Fruit fly (Drosophila melanogaster): ENCODE results near the gene CG43055.

Gene CG43055

DNA sequence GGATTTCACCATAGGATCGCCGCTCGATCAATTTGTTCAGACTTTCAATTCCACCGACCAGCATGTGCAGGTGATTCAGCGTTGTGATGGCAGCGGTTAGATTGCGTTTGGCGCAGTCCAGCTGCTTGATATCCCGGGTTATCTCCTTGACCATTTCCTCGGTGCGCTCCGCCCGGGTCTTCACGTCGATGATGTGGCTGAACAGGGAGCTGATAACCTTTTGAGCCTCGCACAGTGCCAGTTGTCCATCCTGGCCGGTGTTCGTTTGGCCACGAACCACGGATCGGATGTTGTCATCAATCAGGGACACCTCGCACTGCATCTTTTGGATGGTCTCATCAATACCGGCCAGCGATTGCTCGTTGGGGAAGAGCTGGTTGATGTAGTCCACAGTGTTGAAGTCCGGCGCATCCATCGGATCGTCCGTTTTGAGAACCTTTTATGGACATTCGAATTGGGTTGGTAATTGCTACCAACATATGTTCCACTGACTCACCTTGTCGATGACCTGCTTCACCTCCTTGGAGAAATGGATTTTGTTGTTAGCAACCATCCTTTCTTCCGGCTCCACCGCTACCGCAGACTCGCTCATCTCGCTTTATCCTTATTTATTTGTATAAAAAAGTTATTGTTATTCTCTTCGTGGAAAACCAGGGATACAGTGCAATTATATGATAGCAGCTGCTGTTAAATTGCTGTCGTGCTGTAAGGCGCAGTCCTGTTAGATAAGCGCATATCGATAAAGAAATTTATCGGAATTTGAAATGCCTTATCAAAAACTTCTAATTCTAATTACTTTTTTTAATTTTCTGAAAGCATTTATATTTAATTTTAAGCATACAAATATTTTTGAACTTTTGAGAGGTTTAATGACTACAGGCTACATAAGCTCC, 25.3 kb upstream of the CG43055 start, which contains the start of gene Vps53:
Gene Vps53 (minus strand): TSS at position 676 of the 893 bp plus-strand sequence.
- TF ChIP-seq sv (GFP tag; optimal IDR thresholded peaks at IDR 0.05) (no peak), Myc (optimal IDR thresholded peaks at IDR 0.05) (no peak), N (GFP tag; optimal IDR thresholded peaks at IDR 0.05) (no peak), foxo (GFP tag; optimal IDR thresholded peaks at IDR 0.05) (no peak), CrebA (GFP tag; optimal IDR thresholded peaks at IDR 0.05; ENCODE audit: borderline replicate concordance) (no peak), HLH106 (tag; optimal IDR thresholded peaks at IDR 0.05) (no peak), Abd-B (GFP tag; optimal IDR thresholded peaks at IDR 0.05) (no peak), Vsx2 (GFP tag; optimal IDR thresholded peaks at IDR 0.05; ENCODE audit: partially characterized antibody) (no peak), tai (GFP tag; optimal IDR thresholded peaks at IDR 0.05) (no peak), Dfd (GFP tag; optimal IDR thresholded peaks at IDR 0.05) (no peak), GATAd (GFP tag; optimal IDR thresholded peaks at IDR 0.05) (no peak)

DNA sequence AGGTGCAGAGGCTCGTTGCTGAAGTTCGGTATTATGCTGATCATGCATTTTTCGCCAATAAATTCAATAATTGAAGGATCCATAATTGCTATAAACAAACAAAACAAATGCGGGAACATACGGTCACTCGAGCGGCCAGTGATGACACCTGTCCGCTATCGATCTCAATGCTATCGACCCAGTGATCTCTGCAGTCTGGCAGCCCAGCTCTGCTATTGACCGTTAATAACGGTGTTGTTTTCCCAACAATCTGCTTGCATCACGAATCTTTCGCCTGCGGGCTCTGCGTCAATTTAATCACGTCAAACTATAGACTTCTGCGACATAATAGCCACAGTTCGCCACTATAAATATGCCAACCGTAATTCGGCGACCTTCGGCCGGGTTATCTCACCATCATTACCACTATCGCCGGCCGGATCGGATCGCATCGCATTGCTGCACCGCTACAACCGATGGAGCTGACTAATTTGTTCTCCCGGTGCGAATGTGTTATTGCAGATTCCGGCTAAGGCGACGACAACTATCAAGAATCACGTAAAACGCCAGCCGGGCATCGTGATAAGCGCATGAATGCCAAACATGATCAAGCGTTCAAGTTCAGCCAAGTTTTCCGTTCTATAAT, 23.9 kb upstream of the CG43055 start, which contains the start of gene Psf2:
Gene Psf2 (minus strand): TSS at position 431 of the 625 bp plus-strand sequence.
- TF ChIP-seq Sp1 (GFP tag; optimal IDR thresholded peaks at IDR 0.05) (no peak), usp (GFP tag; optimal IDR thresholded peaks at IDR 0.05) (no peak), dmrt93B (GFP tag; optimal IDR thresholded peaks at IDR 0.05) (no peak), h (GFP tag; optimal IDR thresholded peaks at IDR 0.05) (no peak), Hr83 (GFP tag; optimal IDR thresholded peaks at IDR 0.05; ENCODE audit: poor library complexity, severe bottlenecking) (peak; percentile 5), OdsH (GFP tag; optimal IDR thresholded peaks at IDR 0.05) (no peak), Jra (GFP tag; optimal IDR thresholded peaks at IDR 0.05) (no peak), psq (GFP tag; optimal IDR thresholded peaks at IDR 0.05) (no peak), Rel (GFP tag; optimal IDR thresholded peaks at IDR 0.05) (no peak), Rel (tag; optimal IDR thresholded peaks at IDR 0.05) (peak; percentile 62)

DNA sequence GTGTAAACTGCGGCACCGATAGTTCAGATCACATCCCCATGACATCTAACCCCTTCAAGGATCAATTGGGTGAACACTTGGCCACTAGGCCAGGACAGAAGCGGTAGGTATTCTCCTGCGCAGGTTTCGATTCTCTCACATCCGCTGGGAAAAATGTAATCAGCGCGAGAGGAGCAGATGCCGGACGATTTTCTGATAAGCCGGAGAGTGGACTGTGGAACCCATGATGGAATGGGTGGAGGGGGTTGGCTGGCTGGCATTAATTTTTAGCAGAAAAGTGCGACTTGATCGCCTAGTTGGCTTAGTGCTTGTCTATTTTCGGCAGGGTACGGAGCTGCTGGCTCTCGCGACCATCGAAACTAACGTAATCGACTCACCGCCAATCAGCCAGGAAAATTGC, 22.9 kb upstream of the CG43055 start, which contains the start of gene Tps1:
Gene Tps1 (plus strand): TSS at position 301 of the 400 bp plus-strand sequence.
- TF ChIP-seq Dfd (GFP tag; optimal IDR thresholded peaks at IDR 0.05) (no peak), foxo (GFP tag; optimal IDR thresholded peaks at IDR 0.05) (no peak), jim (GFP tag; optimal IDR thresholded peaks at IDR 0.05) (no peak), CrebA (GFP tag; optimal IDR thresholded peaks at IDR 0.05; ENCODE audit: borderline replicate concordance) (no peak), Dif (GFP tag; optimal IDR thresholded peaks at IDR 0.05; ENCODE audit: partially characterized antibody) (no peak), lola (GFP tag; optimal IDR thresholded peaks at IDR 0.05) (no peak), fru (GFP tag; optimal IDR thresholded peaks at IDR 0.05) (no peak), Hr78 (GFP tag; optimal IDR thresholded peaks at IDR 0.05) (no peak), HLH106 (tag; optimal IDR thresholded peaks at IDR 0.05) (no peak), sage (GFP tag; optimal IDR thresholded peaks at IDR 0.05) (no peak), rgr (GFP tag; optimal IDR thresholded peaks at IDR 0.05) (no peak), Jra (GFP tag; optimal IDR thresholded peaks at IDR 0.05) (no peak), Vsx2 (GFP tag; optimal IDR thresholded peaks at IDR 0.05; ENCODE audit: partially characterized antibody) (no peak), OdsH (GFP tag; optimal IDR thresholded peaks at IDR 0.05) (no peak), Abd-B (GFP tag; optimal IDR thresholded peaks at IDR 0.05) (no peak), woc (GFP tag; optimal IDR thresholded peaks at IDR 0.05) (no peak), dsf (GFP tag; optimal IDR thresholded peaks at IDR 0.05; ENCODE audit: borderline replicate concordance) (no peak), brk (GFP tag; optimal IDR thresholded peaks at IDR 0.05) (no peak)

DNA sequence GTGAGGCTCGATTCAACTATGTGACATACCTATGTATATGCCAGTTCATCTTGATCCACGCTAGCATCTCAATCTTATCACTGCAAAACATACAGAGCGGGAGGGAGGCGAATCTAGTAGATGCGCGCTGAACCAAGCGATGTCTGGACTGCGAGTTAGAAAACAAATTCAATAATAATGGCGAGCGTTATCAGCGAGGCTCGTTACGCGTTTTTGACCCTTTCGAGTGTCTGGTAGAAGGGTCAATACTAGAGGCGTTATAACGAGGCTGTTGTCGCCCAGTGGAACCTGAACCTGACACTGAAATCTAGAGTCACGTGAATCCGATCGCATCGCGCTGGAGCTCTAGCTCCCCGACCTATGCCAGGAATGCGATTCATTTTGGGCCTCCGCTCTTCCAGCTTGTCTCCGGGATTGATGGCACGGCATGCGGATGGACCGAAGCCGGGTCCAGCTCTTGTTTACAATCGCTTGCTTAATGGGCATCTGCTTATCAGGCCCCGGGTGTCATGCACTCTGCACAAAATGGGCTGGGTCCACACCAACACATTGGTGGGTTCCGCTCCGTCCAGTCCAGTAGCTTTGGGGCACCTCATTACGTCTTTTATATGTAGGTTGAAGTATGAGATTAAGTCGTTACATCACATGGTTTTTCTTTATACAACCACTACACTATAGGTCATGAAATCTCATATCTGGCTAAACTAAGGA, 21.4 kb upstream of the CG43055 start:
- TF ChIP-seq jim (GFP tag; optimal IDR thresholded peaks at IDR 0.05), result no peak
- no peak for TF ChIP-seq pan (optimal IDR thresholded peaks at IDR 0.05)
- TF ChIP-seq Myc (optimal IDR thresholded peaks at IDR 0.05), result no peak
- no peak for TF ChIP-seq h (GFP tag; optimal IDR thresholded peaks at IDR 0.05)
- TF ChIP-seq Hr83 (GFP tag; optimal IDR thresholded peaks at IDR 0.05; ENCODE audit: poor library complexity, severe bottlenecking), result no peak
- TF ChIP-seq OdsH (GFP tag; optimal IDR thresholded peaks at IDR 0.05), result no peak
- TF ChIP-seq CG9705 (GFP tag; optimal IDR thresholded peaks at IDR 0.05), result no peak
- no peak for TF ChIP-seq HLH106 (tag; optimal IDR thresholded peaks at IDR 0.05)
- TF ChIP-seq CG32264 (GFP tag; optimal IDR thresholded peaks at IDR 0.05), result no peak
- no peak for TF ChIP-seq sv (GFP tag; optimal IDR thresholded peaks at IDR 0.05)
